Worm (Caenorhabditis elegans) whole organism, late embryonic: ENCODE data around the gene ZC262.7.

Experiments used
- C08G9.2 ChIP-seq: sonication (generic microtip); optimal IDR thresholded peaks from 2 replicates; lab custom pipeline; 2016; ENCODE audit warnings: mild to moderate bottlenecking, missing genetic modification characterization, moderate library complexity, missing compliant biosample characterization
- C38D4.7 ChIP-seq: fragments of 200-800 bp; sonication (Bioruptor generic); optimal IDR thresholded peaks from 2 replicates; lab custom pipeline; 2018; ENCODE audit warnings: mild to moderate bottlenecking, missing genetic modification characterization, moderate library complexity, missing compliant biosample characterization
- F13H6.1 ChIP-seq: sonication (generic microtip); optimal IDR thresholded peaks from 2 replicates; lab custom pipeline; 2016; ENCODE audit warnings: missing genetic modification characterization, missing compliant biosample characterization
- K02D7.2 ChIP-seq: sonication (generic microtip); optimal IDR thresholded peaks from 2 replicates; lab custom pipeline; 2017; ENCODE audit warnings: mild to moderate bottlenecking, missing genetic modification characterization, missing compliant biosample characterization
- Y22D7AL.16 ChIP-seq: sonication (generic microtip); optimal IDR thresholded peaks from 2 replicates; lab custom pipeline; 2016; ENCODE audit warnings: missing genetic modification characterization, missing compliant biosample characterization
- ama-1 ChIP-seq: fragments of 150-350 bp; optimal IDR thresholded peaks from 2 replicates; lab custom pipeline; 2014
- ceh-14 ChIP-seq: sonication (generic microtip); optimal IDR thresholded peaks from 2 replicates; lab custom pipeline; 2016; ENCODE audit warnings: missing genotype, missing genetic modification characterization, missing compliant biosample characterization
- ceh-18 ChIP-seq: sonication (generic microtip); optimal IDR thresholded peaks from 2 replicates; lab custom pipeline; 2016; ENCODE audit warnings: missing genetic modification characterization, missing compliant biosample characterization
- ceh-19 ChIP-seq: fragments of 200-800 bp; sonication (Bioruptor generic); optimal IDR thresholded peaks from 2 replicates; lab custom pipeline; 2018; ENCODE audit warnings: mild to moderate bottlenecking, missing genetic modification characterization, missing compliant biosample characterization
- ceh-2 ChIP-seq: sonication (generic microtip); optimal IDR thresholded peaks from 2 replicates; lab custom pipeline; 2016; ENCODE audit warnings: missing genotype, missing genetic modification characterization, missing compliant biosample characterization
- ceh-24 ChIP-seq: sonication (generic microtip); optimal IDR thresholded peaks from 2 replicates; lab custom pipeline; 2016; ENCODE audit warnings: mild to moderate bottlenecking, missing genetic modification characterization, missing compliant biosample characterization
- ceh-30 ChIP-seq: fragments of 150-350 bp; optimal IDR thresholded peaks from 2 replicates; lab custom pipeline; 2014; ENCODE audit warnings: missing biosample characterization, missing genetic modification characterization
- ceh-31 ChIP-seq: sonication (generic microtip); optimal IDR thresholded peaks from 2 replicates; lab custom pipeline; 2016; ENCODE audit warnings: missing genetic modification characterization, missing compliant biosample characterization
- ceh-34 ChIP-seq: sonication (generic microtip); optimal IDR thresholded peaks from 2 replicates; lab custom pipeline; 2016; ENCODE audit warnings: mild to moderate bottlenecking, missing genetic modification characterization, missing compliant biosample characterization
- ceh-6 ChIP-seq: fragments of 200-800 bp; sonication (Bioruptor generic); optimal IDR thresholded peaks from 2 replicates; lab custom pipeline; 2018; ENCODE audit warnings: mild to moderate bottlenecking, missing genetic modification characterization, missing compliant biosample characterization
- ceh-9 ChIP-seq: sonication (generic microtip); optimal IDR thresholded peaks from 2 replicates; lab custom pipeline; 2016; ENCODE audit warnings: mild to moderate bottlenecking, missing genetic modification characterization, inconsistent platforms, missing compliant biosample characterization
- dmd-4 ChIP-seq: sonication (generic microtip); optimal IDR thresholded peaks from 2 replicates; lab custom pipeline; 2016; ENCODE audit warnings: borderline replicate concordance, missing genetic modification characterization, missing compliant biosample characterization
- dve-1 ChIP-seq: sonication (generic microtip); optimal IDR thresholded peaks from 2 replicates; lab custom pipeline; 2017; ENCODE audit warnings: antibody characterized with exemption, mild to moderate bottlenecking, missing genetic modification characterization, missing compliant biosample characterization
- elt-4 ChIP-seq: sonication (generic microtip); optimal IDR thresholded peaks from 2 replicates; lab custom pipeline; 2016; ENCODE audit warnings: missing genetic modification characterization, missing compliant biosample characterization
- ets-4 ChIP-seq: sonication (generic microtip); optimal IDR thresholded peaks from 2 replicates; lab custom pipeline; 2016; ENCODE audit warnings: missing genetic modification characterization, missing compliant biosample characterization
- eyg-1 ChIP-seq: sonication (generic microtip); optimal IDR thresholded peaks from 2 replicates; lab custom pipeline; 2016; ENCODE audit warnings: missing genotype, missing genetic modification characterization, missing compliant biosample characterization
- fkh-6 ChIP-seq: sonication (generic microtip); optimal IDR thresholded peaks from 2 replicates; lab custom pipeline; 2016; ENCODE audit warnings: missing genetic modification characterization, missing compliant biosample characterization
- hlh-15 ChIP-seq: sonication (generic microtip); optimal IDR thresholded peaks from 2 replicates; lab custom pipeline; 2016; ENCODE audit warnings: missing genetic modification characterization, missing compliant biosample characterization
- hlh-8 ChIP-seq: sonication (generic microtip); optimal IDR thresholded peaks from 2 replicates; lab custom pipeline; 2016; ENCODE audit warnings: missing genotype, missing genetic modification characterization, missing compliant biosample characterization
- lin-11 ChIP-seq: fragments of 200-800 bp; sonication (Bioruptor generic); optimal IDR thresholded peaks from 2 replicates; lab custom pipeline; 2018; ENCODE audit warnings: mild to moderate bottlenecking, missing genetic modification characterization, missing compliant biosample characterization
- madf-2 ChIP-seq: sonication (generic microtip); optimal IDR thresholded peaks from 2 replicates; lab custom pipeline; 2017; ENCODE audit warnings: missing genetic modification characterization, missing compliant biosample characterization
- nfya-1 ChIP-seq: sonication (generic microtip); optimal IDR thresholded peaks from 2 replicates; lab custom pipeline; 2017; ENCODE audit warnings: missing genetic modification characterization, mild to moderate bottlenecking, missing compliant biosample characterization, antibody characterized with exemption, moderate library complexity
- nhr-11 ChIP-seq: fragments of 150-350 bp; optimal IDR thresholded peaks from 2 replicates; lab custom pipeline; 2014; ENCODE audit warnings: missing biosample characterization, missing genetic modification characterization
- nhr-232 ChIP-seq: sonication (generic microtip); optimal IDR thresholded peaks from 2 replicates; lab custom pipeline; 2016; ENCODE audit warnings: missing genetic modification characterization, missing compliant biosample characterization
- npax-4 ChIP-seq: sonication (generic microtip); optimal IDR thresholded peaks from 2 replicates; lab custom pipeline; 2016; ENCODE audit warnings: missing genetic modification characterization, missing compliant biosample characterization
- odd-2 ChIP-seq: sonication (generic microtip); optimal IDR thresholded peaks from 2 replicates; lab custom pipeline; 2017; ENCODE audit warnings: antibody characterized with exemption, mild to moderate bottlenecking, missing genetic modification characterization, missing compliant biosample characterization
- pax-1 ChIP-seq: fragments of 150-350 bp; optimal IDR thresholded peaks from 2 replicates; lab custom pipeline; 2014; ENCODE audit warnings: missing biosample characterization, missing genetic modification characterization
- pqm-1 ChIP-seq: sonication (generic microtip); optimal IDR thresholded peaks from 2 replicates; lab custom pipeline; 2016; ENCODE audit warnings: missing genetic modification characterization, missing compliant biosample characterization
- rnt-1 ChIP-seq: sonication (generic microtip); optimal IDR thresholded peaks from 2 replicates; lab custom pipeline; 2016; ENCODE audit warnings: missing genetic modification characterization, missing compliant biosample characterization
- sox-2 ChIP-seq: fragments of 200-800 bp; sonication (Bioruptor generic); IDR thresholded peaks from 2 replicates; pipeline ENCODE4 v1.3.6; 2022; ENCODE audit warnings: missing genetic modification reagents, missing genetic modification characterization, missing compliant biosample characterization
- sox-4 ChIP-seq: sonication (generic microtip); optimal IDR thresholded peaks from 2 replicates; lab custom pipeline; 2017; ENCODE audit warnings: mild to moderate bottlenecking, missing genetic modification characterization, inconsistent platforms, missing compliant biosample characterization
- tbx-2 ChIP-seq: sonication (generic microtip); optimal IDR thresholded peaks from 2 replicates; lab custom pipeline; 2016; ENCODE audit warnings: missing genetic modification characterization, missing compliant biosample characterization
- ttx-3 ChIP-seq: sonication (generic microtip); optimal IDR thresholded peaks from 2 replicates; lab custom pipeline; 2016; ENCODE audit warnings: missing genetic modification reagents, missing genetic modification characterization, missing compliant biosample characterization
- unc-42 ChIP-seq: sonication (generic microtip); optimal IDR thresholded peaks from 2 replicates; lab custom pipeline; 2016; ENCODE audit warnings: missing genotype, missing genetic modification characterization, missing compliant biosample characterization
- unc-86 ChIP-seq: sonication (generic microtip); optimal IDR thresholded peaks from 2 replicates; lab custom pipeline; 2016; ENCODE audit warnings: missing genetic modification characterization, missing compliant biosample characterization
- zip-5 ChIP-seq: sonication (generic microtip); optimal IDR thresholded peaks from 2 replicates; lab custom pipeline; 2016; ENCODE audit warnings: missing genetic modification characterization, missing compliant biosample characterization

The ZC262.7 gene

DNA sequence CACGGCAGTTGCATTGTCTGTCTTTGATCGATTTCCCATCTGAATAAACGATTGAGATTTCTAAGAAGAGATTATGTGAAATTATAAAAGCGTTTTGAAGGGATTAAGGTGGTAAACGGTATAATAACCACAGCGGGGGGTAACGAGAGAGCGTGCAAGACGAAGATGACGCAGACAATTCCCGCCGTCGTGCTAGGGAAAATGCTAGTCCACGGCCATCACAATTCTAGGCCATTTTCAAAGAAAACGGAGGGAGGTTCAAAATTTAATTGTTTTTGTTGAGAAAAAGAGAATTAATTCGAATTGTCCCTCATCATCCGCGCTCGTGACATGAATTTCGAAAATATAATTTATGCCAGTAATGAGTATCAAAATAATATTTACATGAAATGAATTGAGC lies 25.0 kb downstream of the ZC262.7 start, which contains the start of gene F10E9.11 (continued):
- peak; percentile 86 for TF ChIP-seq hlh-8 (tag; lab: Kevin White, UChicago)
- TF ChIP-seq ceh-19 (GFP tag; lab: Kevin White, UChicago), result no peak
- TF ChIP-seq nfya-1 (tag; lab: Kevin White, UChicago), result peak; percentile 62
- peak; percentile 99 for TF ChIP-seq ceh-31
- peak; percentile 48 for TF ChIP-seq pqm-1 (tag; lab: Kevin White, UChicago)
- no peak for TF ChIP-seq dve-1
- peak; percentile 8 for TF ChIP-seq ceh-6
- TF ChIP-seq rnt-1 (tag; lab: Kevin White, UChicago), result peak; percentile 84
- peak; percentile 86 for TF ChIP-seq zip-5 (tag; lab: Kevin White, UChicago)
- no peak for TF ChIP-seq Y22D7AL.16 (tag; lab: Kevin White, UChicago)
- peak; percentile 93 for TF ChIP-seq tbx-2 (tag; lab: Kevin White, UChicago)
- peak; percentile 50 for TF ChIP-seq ceh-18 (tag; lab: Kevin White, UChicago)
- TF ChIP-seq ceh-2 (tag; lab: Kevin White, UChicago), result peak; percentile 97
- TF ChIP-seq pax-1 (tag; lab: Kevin White, UChicago), result peak; percentile 27
- no peak for TF ChIP-seq npax-4 (tag; lab: Kevin White, UChicago)
- TF ChIP-seq madf-2 (tag; lab: Kevin White, UChicago), result no peak
- no peak for TF ChIP-seq hlh-15 (tag; lab: Kevin White, UChicago)
- TF ChIP-seq fkh-6 (tag; lab: Kevin White, UChicago), result peak; percentile 56
- TF ChIP-seq ceh-34, result peak; percentile 73
- TF ChIP-seq ceh-14 (tag; lab: Kevin White, UChicago), result peak; percentile 81
- no peak for TF ChIP-seq sox-4 (tag; lab: Kevin White, UChicago)
- TF ChIP-seq K02D7.2 (tag; lab: Kevin White, UChicago), result no peak
- no peak for TF ChIP-seq odd-2 (tag; lab: Kevin White, UChicago)
- TF ChIP-seq ama-1, result no peak
- TF ChIP-seq ttx-3 (tag; lab: Kevin White, UChicago), result peak; percentile 43
- TF ChIP-seq unc-42 (tag; lab: Kevin White, UChicago), result peak; percentile 69

DNA sequence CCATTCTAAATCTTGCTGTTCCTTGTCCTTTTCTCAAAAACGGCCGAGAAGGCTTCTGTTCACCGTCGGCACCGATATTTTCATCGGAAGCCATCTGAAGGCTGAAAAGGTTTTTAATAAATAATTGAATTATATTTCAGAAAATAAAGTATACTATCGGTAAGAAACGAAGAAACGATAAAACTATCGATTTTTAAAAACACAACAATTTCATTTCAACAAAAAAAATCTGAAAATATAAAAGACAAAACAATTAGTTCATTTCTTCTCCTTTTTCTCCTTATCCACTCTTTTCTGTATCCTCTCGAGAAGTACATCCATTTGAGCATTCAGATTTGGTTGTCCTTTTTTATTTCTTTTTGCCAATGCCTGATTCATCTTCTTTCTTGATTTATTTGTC lies 25.6 kb downstream of the ZC262.7 start, which contains the start of gene sas-4:
Gene sas-4 (minus strand): TSS at position 101 of the 400 bp plus-strand sequence.
- TF ChIP-seq elt-4, result no peak
- TF ChIP-seq ceh-24, result no peak
- TF ChIP-seq F13H6.1, result no peak
- no peak for TF ChIP-seq nhr-11 (tag; lab: Kevin White, UChicago)
- TF ChIP-seq rnt-1 (tag; lab: Kevin White, UChicago), result no peak
- no peak for TF ChIP-seq C38D4.7 (GFP tag; lab: Kevin White, UChicago)

DNA sequence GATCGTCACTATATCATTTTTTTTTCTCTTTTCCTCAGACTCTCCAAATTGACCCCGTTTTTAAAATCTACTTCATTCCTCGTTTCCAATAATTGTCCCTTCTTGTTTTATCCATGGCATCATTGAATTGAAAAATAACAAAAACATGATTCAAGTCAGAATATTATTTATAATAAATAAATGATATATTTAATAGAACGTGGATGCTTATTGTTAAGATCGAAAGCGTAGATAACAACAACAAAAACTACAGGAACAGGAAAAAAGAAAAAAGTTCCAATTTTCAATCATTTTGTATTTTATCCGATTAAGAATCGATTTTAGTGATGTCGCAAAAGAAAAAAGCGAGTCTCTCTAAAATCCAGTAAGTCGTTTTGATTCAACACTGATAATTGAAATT lies 31.7 kb downstream of the ZC262.7 start, which contains the start of gene F10E9.2:
Gene F10E9.2 (plus strand): TSS at position 301 of the 400 bp plus-strand sequence.
- TF ChIP-seq hlh-15 (tag; lab: Kevin White, UChicago) (no peak), ceh-30 (tag; lab: Kevin White, UChicago) (no peak), ama-1 (no peak), ceh-9 (tag; lab: Kevin White, UChicago) (no peak), nhr-232 (tag; lab: Kevin White, UChicago) (no peak), lin-11 (no peak), C08G9.2 (no peak), ceh-24 (no peak), unc-86 (tag; lab: Kevin White, UChicago) (no peak), eyg-1 (tag; lab: Kevin White, UChicago) (no peak), ets-4 (tag; lab: Kevin White, UChicago) (no peak), unc-42 (tag; lab: Kevin White, UChicago) (no peak), dmd-4 (tag; lab: Kevin White, UChicago) (no peak), sox-2 (GFP tag; lab: Robert Waterston, UW) (no peak), ceh-18 (tag; lab: Kevin White, UChicago) (no peak), ceh-6 (no peak), pqm-1 (tag; lab: Kevin White, UChicago) (no peak), fkh-6 (tag; lab: Kevin White, UChicago) (no peak), nhr-11 (tag; lab: Kevin White, UChicago) (no peak)
